Fruit fly (Drosophila melanogaster) S2 (cell line): Measurements from ENCODE around the gene Hel25E.

Source experiments
- CG8478 ChIP-seq: fragments of >200 bp; optimal IDR thresholded peaks from 2 replicates; lab custom pipeline; 2018
- CTCF ChIP-seq, 2 experiments: fragments of >200 bp; optimal IDR thresholded peaks; 2 replicates each; lab custom pipeline; 2018

Hel25E gene

DNA sequence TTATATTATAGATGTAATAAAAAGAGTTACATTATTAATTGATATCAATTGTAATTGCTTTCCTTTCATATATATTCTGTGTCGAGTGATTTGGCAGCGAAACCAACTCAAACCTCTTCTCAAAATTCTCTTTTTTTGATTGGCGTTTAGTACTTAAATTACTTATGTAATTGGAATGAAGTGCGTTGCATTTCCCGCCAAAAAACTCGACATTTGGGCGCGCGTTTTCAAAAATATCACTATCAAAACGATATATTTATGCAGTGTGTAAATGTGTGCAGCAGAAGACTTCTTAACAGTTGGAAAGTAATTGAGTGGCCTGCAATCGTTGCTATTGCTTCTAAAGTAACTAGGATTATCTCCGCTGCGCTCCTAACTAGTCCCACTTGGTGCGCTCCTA is 5.1 kb downstream of the Hel25E start:
- no peak for TF ChIP-seq CTCF (optimal IDR thresholded peaks at IDR 0.05; lab: Kevin White, UChicago)
- TF ChIP-seq CG8478 (lab: Kevin White, UChicago), result no peak

DNA sequence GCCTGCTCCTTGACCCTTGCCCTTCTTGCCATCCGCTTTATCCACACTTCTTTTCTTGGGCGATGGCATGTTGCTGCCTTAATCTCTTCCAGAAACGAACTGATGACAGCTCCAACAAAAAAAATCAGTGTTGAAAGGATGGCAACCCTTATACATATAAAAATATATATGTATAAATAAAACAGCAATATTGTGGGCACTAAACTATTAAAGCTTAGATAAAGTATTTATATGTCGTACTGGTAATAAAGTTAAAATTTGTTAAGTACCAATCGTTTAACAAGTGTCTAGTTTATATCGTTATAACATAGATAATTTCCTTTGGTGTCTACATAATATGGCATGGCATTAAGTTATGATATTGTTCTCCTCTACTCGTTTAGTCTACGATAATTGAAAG is 5.5 kb downstream of the Hel25E start, which contains the start of gene tomb:
Gene tomb (minus strand): TSS at position 101 of the 400 bp plus-strand sequence.
- TF ChIP-seq CG8478 (lab: Kevin White, UChicago), result no peak
- TF ChIP-seq CTCF (optimal IDR thresholded peaks at IDR 0.05; lab: Kevin White, UChicago), result no peak

DNA sequence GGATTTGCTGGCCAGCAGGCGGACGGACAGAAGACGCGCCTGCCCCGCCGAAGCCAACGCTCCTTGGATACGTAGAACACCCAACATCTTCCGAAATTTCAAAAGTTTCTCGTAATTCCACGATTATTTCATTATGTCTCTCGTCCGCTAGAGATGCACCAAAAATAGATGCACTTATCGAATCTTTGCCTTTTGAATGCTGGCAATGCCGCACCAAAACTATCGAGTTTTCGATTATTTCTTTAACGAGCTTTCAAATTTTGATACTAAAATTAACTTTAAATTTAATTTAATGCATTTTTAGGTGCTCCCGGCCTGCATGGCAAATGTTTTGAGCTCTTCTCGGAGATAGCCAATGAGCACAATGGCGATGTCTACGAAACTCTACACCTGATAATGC is 10.1 kb downstream of the Hel25E start, which contains the start of gene Coq6:
Gene Coq6 (minus strand): TSS at position 163 of the 400 bp plus-strand sequence.
- TF ChIP-seq CTCF (optimal IDR thresholded peaks at IDR 0.05; lab: Kevin White, UChicago) (no peak), CG8478 (lab: Kevin White, UChicago) (no peak)

- TF ChIP-seq CTCF (optimal IDR thresholded peaks at IDR 0.05; lab: Kevin White, UChicago) (peak in 1 of 2 experiments; percentile 11), CG8478 (lab: Kevin White, UChicago) (no peak)
These were observed 14.3 kb downstream of the Hel25E start, which contains the start of gene CG31915 for dm6 chr2L:5527861-5528260. Gene CG31915, plus strand, starts transcription at chr2L:5528123.

DNA sequence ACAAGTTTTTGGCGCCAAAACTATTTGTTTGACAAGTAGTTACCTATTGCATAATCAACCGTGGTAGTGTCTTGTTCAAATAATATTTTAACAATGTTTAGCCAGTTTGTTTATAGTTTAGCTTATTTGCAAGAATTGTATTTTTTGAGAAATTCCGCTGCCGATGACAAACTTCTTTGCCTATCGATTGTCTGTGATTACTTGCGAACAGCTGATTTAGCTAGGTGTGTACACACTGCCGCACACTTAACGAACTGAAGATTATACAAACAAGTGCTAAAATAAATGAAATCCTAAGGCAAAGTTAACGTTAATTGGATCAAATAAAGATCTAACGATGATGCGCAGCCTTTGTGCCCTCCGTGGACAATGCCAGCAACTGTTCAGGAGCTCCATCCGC is 15.4 kb downstream of the Hel25E start, which contains the start of gene Cox11:
Gene Cox11 (plus strand): TSS at position 220 of the 400 bp plus-strand sequence.
- no peak for TF ChIP-seq CTCF (optimal IDR thresholded peaks at IDR 0.05; lab: Kevin White, UChicago)
- no peak for TF ChIP-seq CG8478 (lab: Kevin White, UChicago)

DNA sequence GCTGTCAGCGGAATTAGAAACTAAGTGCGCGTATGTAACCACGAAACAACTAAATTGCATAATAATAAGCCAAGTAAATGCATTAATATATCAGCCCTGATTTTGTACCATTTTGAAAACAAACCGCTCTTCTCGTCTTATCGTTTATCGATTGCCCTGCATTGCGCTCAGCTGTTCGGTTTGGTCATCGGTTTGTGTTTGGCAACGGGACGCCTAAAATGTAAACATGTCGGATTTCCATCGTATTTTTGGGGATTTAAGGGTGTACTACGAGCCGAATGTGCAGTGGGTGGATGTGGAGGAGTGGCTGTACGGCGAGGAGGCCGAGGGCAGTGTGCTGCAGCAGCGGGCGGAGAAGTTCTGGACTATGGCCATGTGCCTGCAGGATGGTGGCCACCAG is 16.4 kb downstream of the Hel25E start, which contains the start of gene Cap-D3:
Gene Cap-D3 (plus strand): TSS at position 183 of the 400 bp plus-strand sequence.
- TF ChIP-seq CTCF (optimal IDR thresholded peaks at IDR 0.05; lab: Kevin White, UChicago), result no peak
- no peak for TF ChIP-seq CG8478 (lab: Kevin White, UChicago)

DNA sequence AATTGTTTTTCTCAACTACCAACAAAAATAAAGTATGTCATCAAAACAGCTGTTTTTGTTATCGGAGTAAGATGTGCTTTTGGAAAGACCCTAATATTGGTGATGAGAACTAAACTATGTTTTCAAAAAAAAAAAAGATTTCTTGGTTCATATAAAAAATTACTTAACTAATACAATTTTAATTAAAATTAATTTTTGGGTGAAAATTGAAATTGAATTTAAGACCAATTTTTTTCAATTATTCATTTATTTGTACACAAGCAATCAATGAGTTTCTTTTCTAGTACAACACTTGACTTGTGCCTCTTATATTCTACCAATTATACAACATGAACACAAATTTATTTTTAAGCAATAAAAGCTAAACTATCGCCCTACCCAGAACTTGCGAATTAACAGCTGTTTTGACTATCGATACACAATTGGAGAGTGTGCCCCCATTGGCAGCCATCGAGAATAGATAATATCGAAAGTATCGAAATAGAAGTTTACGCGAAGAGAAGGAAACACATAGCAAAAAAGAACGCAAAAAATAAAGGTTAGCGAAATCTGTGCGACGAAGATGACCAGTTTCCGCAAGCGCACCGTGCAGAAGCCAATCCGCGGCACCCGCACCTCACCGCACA is 18.2 kb downstream of the Hel25E start, which contains the start of the genes Vps52 and Elp4:
Gene Vps52 (minus strand): TSS at position 51 of the 626 bp plus-strand sequence.
Gene Elp4 (plus strand): TSS at position 292 of the 626 bp plus-strand sequence.
- TF ChIP-seq CTCF (optimal IDR thresholded peaks at IDR 0.05; lab: Kevin White, UChicago) (no peak), CG8478 (lab: Kevin White, UChicago) (no peak)

DNA sequence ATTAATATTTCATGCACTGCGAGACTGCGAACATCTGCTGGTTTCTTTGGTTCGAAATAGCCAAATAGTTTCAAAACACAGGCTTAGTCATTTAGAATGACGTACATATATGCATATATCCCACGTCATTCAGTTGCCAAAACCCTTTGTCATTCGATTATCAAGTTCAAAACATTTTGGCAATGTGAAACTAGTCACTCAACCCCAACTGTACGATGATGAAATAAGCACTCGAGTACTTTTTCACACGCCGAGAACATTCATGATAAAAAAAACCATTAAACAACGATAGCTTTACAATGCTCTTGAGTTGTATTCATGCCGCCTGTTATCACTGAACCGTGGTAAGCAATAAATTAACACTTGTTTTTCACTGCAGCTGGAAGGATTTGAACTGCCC is 21.4 kb downstream of the Hel25E start:
- TF ChIP-seq CG8478 (lab: Kevin White, UChicago), result no peak
- no peak for TF ChIP-seq CTCF (optimal IDR thresholded peaks at IDR 0.05; lab: Kevin White, UChicago)

DNA sequence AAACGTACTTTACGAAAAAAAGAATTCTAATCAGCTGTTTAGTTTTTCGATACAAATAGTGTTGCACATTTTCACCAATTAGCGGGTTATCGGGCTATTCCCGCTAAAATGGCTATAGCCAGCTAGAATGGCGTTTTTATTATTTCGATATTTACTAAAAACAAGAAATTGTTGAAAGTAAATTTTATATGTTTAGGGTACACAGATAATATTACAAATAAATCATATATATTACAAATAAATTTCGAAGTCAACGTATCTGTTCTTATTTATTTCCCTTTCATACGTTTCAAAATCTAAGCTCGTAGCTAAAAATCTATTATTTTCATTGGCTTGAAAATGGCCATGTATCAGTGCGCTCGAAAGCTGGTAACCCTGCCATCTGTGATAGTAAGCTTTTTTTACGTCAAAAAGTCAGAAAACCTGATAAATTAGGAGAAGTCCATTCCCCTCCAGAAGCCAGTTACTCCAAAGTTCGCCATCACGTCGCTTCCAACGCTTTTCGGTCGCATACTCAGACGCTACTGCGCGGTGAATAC is 22.2 kb downstream of the Hel25E start, which contains the start of the genes CG7382 and cl:
Gene CG7382 (minus strand): TSS at position 51 of the 539 bp plus-strand sequence.
Gene cl (plus strand): TSS at position 290 of the 539 bp plus-strand sequence.
- no peak for TF ChIP-seq CTCF (optimal IDR thresholded peaks at IDR 0.05; lab: Kevin White, UChicago)
- TF ChIP-seq CG8478 (lab: Kevin White, UChicago), result no peak

dm6 chr2L:5517393-5517792 is 24.7 kb downstream of the Hel25E start, which contains the start of gene CG14020:
Gene CG14020, plus strand, starts transcription at chr2L:5517737.
- no peak for TF ChIP-seq CG8478 (lab: Kevin White, UChicago)

- TF ChIP-seq CTCF (optimal IDR thresholded peaks at IDR 0.05; lab: Kevin White, UChicago) (no peak), CG8478 (lab: Kevin White, UChicago) (no peak)
These were observed 27.2 kb downstream of the Hel25E start for dm6 chr2L:5514946-5515345.

dm6 chr2L:5507823-5508438 is 34.2 kb downstream of the Hel25E start:
- TF ChIP-seq CG8478 (lab: Kevin White, UChicago) (no peak), CTCF (optimal IDR thresholded peaks at IDR 0.05; lab: Kevin White, UChicago) (no peak)

dm6 chr2L:5507082-5507481 is 35.0 kb downstream of the Hel25E start:
- TF ChIP-seq CG8478 (lab: Kevin White, UChicago) (no peak), CTCF (optimal IDR thresholded peaks at IDR 0.05; lab: Kevin White, UChicago) (no peak)

dm6 chr2L:5505130-5505529 is 37.0 kb downstream of the Hel25E start:
- TF ChIP-seq CTCF (optimal IDR thresholded peaks at IDR 0.05; lab: Kevin White, UChicago) (no peak), CG8478 (lab: Kevin White, UChicago) (no peak)

- TF ChIP-seq CTCF (optimal IDR thresholded peaks at IDR 0.05; lab: Kevin White, UChicago) (no peak), CG8478 (lab: Kevin White, UChicago) (no peak)
These were observed 39.2 kb downstream of the Hel25E start for dm6 chr2L:5502868-5503267.
